Worm (Caenorhabditis elegans) whole organism, L4 larva: ENCODE results near the gene srx-134.

Source experiments
- R02D3.7 ChIP-seq: fragments of 150-350 bp; sonication (generic microtip); optimal IDR thresholded peaks from 3 replicates; lab custom pipeline; 2014; ENCODE audit warnings: missing biosample characterization, missing genetic modification characterization
- dpl-1 ChIP-seq: fragments of 150-350 bp; optimal IDR thresholded peaks from 2 replicates; lab custom pipeline; 2014; ENCODE audit warnings: missing biosample characterization, missing genetic modification reagents, missing genetic modification characterization
- hlh-11 ChIP-seq: fragments of 200-800 bp; sonication (Bioruptor generic); optimal IDR thresholded peaks from 2 replicates; lab custom pipeline; 2018; ENCODE audit warnings: mild to moderate bottlenecking, missing genetic modification characterization, missing compliant biosample characterization
- nhr-10 ChIP-seq: fragments of 150-350 bp; optimal IDR thresholded peaks from 2 replicates; lab custom pipeline; 2014; ENCODE audit warnings: missing biosample characterization, missing genetic modification characterization
- snpc-4 ChIP-seq: fragments of 150-350 bp; optimal IDR thresholded peaks from 2 replicates; lab custom pipeline; 2014; ENCODE audit warnings: missing biosample characterization, missing genetic modification characterization
- unc-39 ChIP-seq: sonication (generic microtip); optimal IDR thresholded peaks from 2 replicates; lab custom pipeline; 2017; ENCODE audit warnings: missing biosample characterization, missing genetic modification characterization

ce11 chrV:13866353-13866752 lies 10.1 kb upstream of the srx-134 start, which contains the start of gene nhr-175:
- TF ChIP-seq R02D3.7 (tag; lab: Kevin White, UChicago) (no peak), unc-39 (tag; lab: Kevin White, UChicago) (no peak), snpc-4 (tag; lab: Kevin White, UChicago) (no peak), nhr-10 (tag; lab: Kevin White, UChicago) (no peak), hlh-11 (no peak), dpl-1 (GFP tag; lab: Kevin White, UChicago) (no peak)
